Worm (Caenorhabditis elegans) whole organism, L4 larva: Measurements from ENCODE around the gene lonp-2.

ENCODE experiments used
- R02D3.7 ChIP-seq: fragments of 150-350 bp; sonication (generic microtip); optimal IDR thresholded peaks from 3 replicates; lab custom pipeline; 2014; ENCODE audit warnings: missing biosample characterization, missing genetic modification characterization
- ces-1 ChIP-seq: fragments of 150-350 bp; sonication (generic microtip); optimal IDR thresholded peaks from 4 replicates; lab custom pipeline; 2014; ENCODE audit warnings: missing biosample characterization, missing genetic modification reagents, missing genetic modification characterization
- dmd-6 ChIP-seq: fragments of 200-800 bp; sonication (Bioruptor generic); IDR thresholded peaks from 2 replicates; pipeline ENCODE4 v1.3.6; 2022; ENCODE audit warnings: missing genetic modification reagents, missing genetic modification characterization, missing compliant biosample characterization
- dmd-8 ChIP-seq: fragments of 200-800 bp; sonication (Bioruptor generic); IDR thresholded peaks from 2 replicates; pipeline ENCODE4 v1.3.6; 2022; ENCODE audit warnings: missing genetic modification characterization, missing compliant biosample characterization
- fos-1 ChIP-seq: fragments of 150-350 bp; optimal IDR thresholded peaks from 2 replicates; lab custom pipeline; 2014; ENCODE audit warnings: missing biosample characterization, missing genetic modification characterization
- hlh-30 ChIP-seq: sonication (generic microtip); optimal IDR thresholded peaks from 2 replicates; lab custom pipeline; 2017; ENCODE audit warnings: antibody characterized with exemption, mild to moderate bottlenecking, missing genetic modification characterization, missing compliant biosample characterization; ENCODE audit not compliant: insufficient read depth
- jun-1 ChIP-seq: fragments of 150-350 bp; optimal IDR thresholded peaks from 2 replicates; lab custom pipeline; 2014; ENCODE audit warnings: missing biosample characterization, missing genetic modification reagents, missing genetic modification characterization
- nhr-77 ChIP-seq: fragments of 150-350 bp; optimal IDR thresholded peaks from 2 replicates; lab custom pipeline; 2014; ENCODE audit warnings: missing biosample characterization, missing genetic modification characterization
- unc-62 ChIP-seq, 3 experiments: fragments of 150-350 bp in 1 of 3; sonication (generic microtip); optimal IDR thresholded peaks in 2 of 3; peaks in 1 of 3; 1 replicate in 1 of 3; 2 replicates in 2 of 3; lab custom pipeline; 2014 to 2017; ENCODE audit warnings: missing biosample characterization in 3 of 3, missing genetic modification characterization in 3 of 3, missing genetic modification reagents in 3 of 3, missing genotype in 1 of 3

DNA sequence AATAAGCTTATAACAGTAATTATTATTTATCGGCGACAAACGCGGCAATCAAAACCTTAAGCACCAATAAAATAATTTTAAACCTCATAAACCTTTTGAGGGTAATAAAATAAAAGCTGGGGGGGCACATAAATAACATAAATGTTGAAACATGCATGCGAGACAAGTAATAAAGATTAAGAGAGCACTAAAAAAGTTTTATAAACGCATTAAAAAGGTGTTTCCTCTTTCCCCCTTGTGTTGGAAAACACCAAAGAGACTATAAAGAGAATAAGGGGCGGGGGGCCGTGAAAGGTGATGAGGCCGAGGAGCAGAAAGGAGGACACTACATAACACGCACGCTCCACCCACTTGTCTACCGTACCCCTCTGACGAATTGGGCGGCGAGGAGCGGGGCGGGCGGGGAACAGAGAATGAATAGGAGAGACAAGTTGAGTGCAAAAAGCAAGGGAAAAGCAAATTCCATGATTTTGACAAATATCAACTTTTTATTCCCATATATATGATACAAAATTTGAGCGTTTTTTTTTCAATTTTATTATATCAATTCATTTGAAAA is 22.7 kb upstream of the lonp-2 start:
- TF ChIP-seq fos-1 (tag; lab: Kevin White, UChicago): no peak
- no peak for TF ChIP-seq jun-1 (tag; lab: Kevin White, UChicago)
- no peak for TF ChIP-seq unc-62 (GFP tag; optimal IDR thresholded peaks at IDR 0.05 in 1 of 2; lab: Kevin White, UChicago)
- TF ChIP-seq unc-62 (tag; optimal IDR thresholded peaks at IDR 0.05; lab: Kevin White, UChicago): no peak
- TF ChIP-seq hlh-30 (tag; lab: Kevin White, UChicago): no peak
- peak; percentile 29 for TF ChIP-seq dmd-6 (GFP tag; lab: Robert Waterston, UW)
- TF ChIP-seq R02D3.7: no peak
- no peak for TF ChIP-seq nhr-77 (tag; lab: Kevin White, UChicago)
- no peak for TF ChIP-seq dmd-8 (GFP tag; lab: Robert Waterston, UW)
- no peak for TF ChIP-seq ces-1 (GFP tag; lab: Kevin White, UChicago)
